Worm (Caenorhabditis elegans) whole organism, midembryonic: ENCODE data around the gene abf-5.

Experiments
- T22C8.4 ChIP-seq: fragments of 200-800 bp; sonication (Bioruptor generic); IDR thresholded peaks from 2 replicates; pipeline ENCODE4 v1.3.6; 2022; ENCODE audit warnings: missing genetic modification characterization, missing compliant biosample characterization
- cog-1 ChIP-seq: sonication (generic microtip); optimal IDR thresholded peaks from 2 replicates; lab custom pipeline; 2016; ENCODE audit warnings: missing genetic modification characterization, missing compliant biosample characterization
- flt-1 ChIP-seq: fragments of 200-800 bp; sonication (Bioruptor generic); IDR thresholded peaks from 2 replicates; pipeline ENCODE4 v1.3.6; 2022; ENCODE audit warnings: missing genetic modification characterization, missing compliant biosample characterization
- klf-2 ChIP-seq: fragments of 200-800 bp; sonication (Bioruptor generic); conservative IDR thresholded peaks from 2 replicates; pipeline ENCODE4 v1.3.6; 2022; ENCODE audit warnings: missing genetic modification reagents, missing genetic modification characterization, missing compliant biosample characterization
- ref-1 ChIP-seq: fragments of 200-800 bp; sonication (Bioruptor generic); conservative IDR thresholded peaks from 2 replicates; pipeline ENCODE4 v1.3.6; 2022; ENCODE audit warnings: missing genetic modification reagents, missing genetic modification characterization, missing compliant biosample characterization
- tab-1 ChIP-seq: fragments of 200-800 bp; sonication (Bioruptor generic); IDR thresholded peaks from 2 replicates; pipeline ENCODE4 v1.3.6; 2022; ENCODE audit warnings: missing genetic modification characterization, missing compliant biosample characterization
- ztf-23 ChIP-seq: fragments of 200-800 bp; sonication (Bioruptor generic); IDR thresholded peaks from 2 replicates; pipeline ENCODE4 v1.3.6; 2022; ENCODE audit warnings: missing genetic modification reagents, missing genetic modification characterization, missing compliant biosample characterization
- ztf-29 ChIP-seq: fragments of 200-800 bp; sonication (Bioruptor generic); IDR thresholded peaks from 2 replicates; pipeline ENCODE4 v1.3.6; 2022; ENCODE audit warnings: missing genetic modification reagents, missing genetic modification characterization, missing compliant biosample characterization

ce11 chrX:12755021-12755420, 37.6 kb upstream of the abf-5 start:
- no peak for TF ChIP-seq tab-1 (GFP tag; lab: Robert Waterston, UW)
- no peak for TF ChIP-seq ztf-23 (GFP tag; lab: Robert Waterston, UW)
- TF ChIP-seq T22C8.4 = no peak
- TF ChIP-seq cog-1 (tag; lab: Kevin White, UChicago) = no peak
- TF ChIP-seq flt-1 (GFP tag; lab: Robert Waterston, UW) = no peak
- TF ChIP-seq ztf-29 (GFP tag; lab: Robert Waterston, UW) = no peak
- no peak for TF ChIP-seq klf-2
- TF ChIP-seq ref-1 (GFP tag; lab: Robert Waterston, UW) = no peak
